Fruit fly (Drosophila melanogaster) whole organism, embryonic: ENCODE data around the gene CG33093.
A peak's percentile ranks its signal among the peaks of the same experiment; 100 is the strongest.

Experiments
- Adf1 ChIP-seq: fragments of 200-800 bp; sonication (Bioruptor generic); IDR thresholded peaks from 2 replicates; pipeline ENCODE4 v1.3.6; 2022; ENCODE audit warnings: missing biosample characterization, missing genetic modification characterization
- B-H2 ChIP-seq: fragments of 200-800 bp; sonication (Bioruptor generic); optimal IDR thresholded peaks from 2 replicates; lab custom pipeline; 2018; ENCODE audit warnings: missing biosample characterization, mild to moderate bottlenecking, missing genetic modification characterization
- BtbVII ChIP-seq: fragments of 200-800 bp; sonication (Bioruptor generic); optimal IDR thresholded peaks from 3 replicates; lab custom pipeline; 2017; ENCODE audit warnings: missing biosample characterization, mild to moderate bottlenecking, missing genetic modification characterization
- CG10209 ChIP-seq: fragments of 200-800 bp; sonication (Bioruptor generic); optimal IDR thresholded peaks from 3 replicates; lab custom pipeline; 2017; ENCODE audit warnings: missing biosample characterization, mild to moderate bottlenecking, missing genetic modification characterization, missing genetic modification reagents
- CG12769 ChIP-seq: fragments of 200-800 bp; sonication (Bioruptor generic); optimal IDR thresholded peaks from 2 replicates; lab custom pipeline; 2019; ENCODE audit warnings: missing biosample characterization, mild to moderate bottlenecking, missing genetic modification characterization, moderate library complexity
- CG13894 ChIP-seq: fragments of 200-800 bp; sonication (Bioruptor generic); optimal IDR thresholded peaks from 3 replicates; lab custom pipeline; 2018; ENCODE audit warnings: missing biosample characterization, mild to moderate bottlenecking, missing genetic modification characterization, moderate library complexity
- CG1529 ChIP-seq: fragments of 200-800 bp; sonication (Bioruptor generic); optimal IDR thresholded peaks from 3 replicates; lab custom pipeline; 2018; ENCODE audit warnings: missing biosample characterization, missing genetic modification characterization
- CG17359 ChIP-seq: fragments of 200-800 bp; sonication (Bioruptor generic); optimal IDR thresholded peaks from 3 replicates; lab custom pipeline; 2018; ENCODE audit warnings: missing biosample characterization, mild to moderate bottlenecking, missing genetic modification characterization, moderate library complexity
- CG2116 ChIP-seq: fragments of 200-800 bp; sonication (Bioruptor generic); optimal IDR thresholded peaks from 3 replicates; lab custom pipeline; 2018; ENCODE audit warnings: missing biosample characterization, mild to moderate bottlenecking, missing genetic modification characterization
- CG3281 ChIP-seq: fragments of 200-800 bp; sonication (Bioruptor generic); optimal IDR thresholded peaks from 3 replicates; lab custom pipeline; 2017; ENCODE audit warnings: missing biosample characterization, mild to moderate bottlenecking, missing genetic modification characterization
- CG33557 ChIP-seq: fragments of 200-800 bp; sonication (Bioruptor generic); optimal IDR thresholded peaks from 2 replicates; lab custom pipeline; 2019; ENCODE audit warnings: missing biosample characterization, mild to moderate bottlenecking, missing genetic modification characterization, moderate library complexity
- CG4404 ChIP-seq: fragments of 200-800 bp; sonication (Bioruptor generic); IDR thresholded peaks from 2 replicates; pipeline ENCODE4 v1.3.6; 2022; ENCODE audit warnings: missing biosample characterization, missing genetic modification characterization
- CG4617 ChIP-seq: fragments of 200-800 bp; sonication (Bioruptor generic); optimal IDR thresholded peaks from 3 replicates; lab custom pipeline; 2016; ENCODE audit warnings: missing biosample characterization, missing genetic modification characterization, borderline replicate concordance
- CG5180 ChIP-seq: fragments of 200-800 bp; sonication (Bioruptor generic); optimal IDR thresholded peaks from 3 replicates; lab custom pipeline; 2017; ENCODE audit warnings: missing biosample characterization, missing genetic modification characterization, mild to moderate bottlenecking, moderate library complexity, missing genetic modification reagents
- CG6813 ChIP-seq: fragments of 200-800 bp; sonication (Bioruptor generic); optimal IDR thresholded peaks from 2 replicates; lab custom pipeline; 2017; ENCODE audit warnings: missing biosample characterization, missing genetic modification characterization, mild to moderate bottlenecking, moderate library complexity, missing genetic modification reagents
- CG8089 ChIP-seq: fragments of 200-800 bp; sonication (Bioruptor generic); optimal IDR thresholded peaks from 3 replicates; lab custom pipeline; 2016; ENCODE audit warnings: missing biosample characterization, missing genetic modification characterization
- CG9797 ChIP-seq: fragments of 200-800 bp; sonication (Bioruptor generic); optimal IDR thresholded peaks from 3 replicates; lab custom pipeline; 2018; ENCODE audit warnings: missing biosample characterization, mild to moderate bottlenecking, missing genetic modification characterization
- CoRest ChIP-seq: fragments of 200-800 bp; sonication (Bioruptor generic); optimal IDR thresholded peaks from 3 replicates; lab custom pipeline; 2018; ENCODE audit warnings: missing biosample characterization, mild to moderate bottlenecking, missing genetic modification characterization, moderate library complexity
- CrebB ChIP-seq: fragments of 200-800 bp; sonication (Bioruptor generic); optimal IDR thresholded peaks from 3 replicates; lab custom pipeline; 2018; ENCODE audit warnings: missing biosample characterization, mild to moderate bottlenecking, missing genetic modification characterization
- D19A ChIP-seq: fragments of 200-800 bp; optimal IDR thresholded peaks from 3 replicates; lab custom pipeline; 2019; ENCODE audit warnings: missing biosample characterization, mild to moderate bottlenecking, missing genetic modification characterization, moderate library complexity
- Eip74EF ChIP-seq, 2 experiments: fragments of 200-800 bp in 1 of 2; fragments of >200 bp in 1 of 2; sonication (Bioruptor generic) in 1 of 2; optimal IDR thresholded peaks; 2 replicates each; lab custom pipeline; 2017 to 2019; ENCODE audit warnings: missing biosample characterization in 2 of 2, missing genetic modification characterization in 2 of 2, mild to moderate bottlenecking in 1 of 2, moderate library complexity in 1 of 2
- H15 ChIP-seq: fragments of 200-800 bp; sonication (Bioruptor generic); IDR thresholded peaks from 3 replicates; pipeline ENCODE4 v1.3.6; 2022; ENCODE audit warnings: missing biosample characterization, missing genetic modification characterization
- Hr78 ChIP-seq, 2 experiments: fragments of 200-800 bp in 1 of 2; fragments of >200 bp in 1 of 2; sonication (Bioruptor generic) in 1 of 2; optimal IDR thresholded peaks; 2 replicates each; lab custom pipeline; 2017 to 2019; ENCODE audit warnings: missing biosample characterization in 2 of 2, missing genetic modification characterization in 2 of 2, mild to moderate bottlenecking in 1 of 2, moderate library complexity in 1 of 2
- Hsf ChIP-seq: fragments of 200-800 bp; sonication (Bioruptor generic); optimal IDR thresholded peaks from 3 replicates; lab custom pipeline; 2016; ENCODE audit warnings: missing biosample characterization, missing genetic modification characterization
- Med ChIP-seq: fragments of 200-800 bp; sonication (Bioruptor generic); peaks from one replicate; lab custom pipeline; 2016; ENCODE audit warnings: missing biosample characterization, missing genetic modification characterization, mild to moderate bottlenecking, inconsistent platforms, moderate library complexity
- NC2β ChIP-seq: fragments of 200-800 bp; sonication (Bioruptor generic); optimal IDR thresholded peaks from 2 replicates; lab custom pipeline; 2016; ENCODE audit warnings: missing biosample characterization, missing genetic modification characterization
- NK7.1 ChIP-seq: fragments of 200-800 bp; sonication (Bioruptor generic); optimal IDR thresholded peaks from 3 replicates; lab custom pipeline; 2016; ENCODE audit warnings: missing biosample characterization, missing genetic modification characterization
- PHDP ChIP-seq: fragments of 200-800 bp; sonication (Bioruptor generic); optimal IDR thresholded peaks from 3 replicates; lab custom pipeline; 2018; ENCODE audit warnings: missing biosample characterization, mild to moderate bottlenecking, missing genetic modification characterization, moderate library complexity
- Six4 ChIP-seq: fragments of 200-800 bp; sonication (Bioruptor generic); optimal IDR thresholded peaks from 2 replicates; lab custom pipeline; 2016; ENCODE audit warnings: missing biosample characterization, missing genetic modification characterization
- Sox100B ChIP-seq: fragments of 200-800 bp; sonication (Bioruptor generic); optimal IDR thresholded peaks from 3 replicates; lab custom pipeline; 2018; ENCODE audit warnings: missing biosample characterization, mild to moderate bottlenecking, missing genetic modification characterization
- bsh ChIP-seq, 2 experiments: fragments of 200-800 bp; sonication (Bioruptor generic); optimal IDR thresholded peaks; 2 replicates each; lab custom pipeline; 2017 to 2018; ENCODE audit warnings: mild to moderate bottlenecking in 2 of 2, missing biosample characterization in 2 of 2, missing genetic modification characterization in 2 of 2, moderate library complexity in 1 of 2
- btn ChIP-seq: fragments of 200-800 bp; sonication (Bioruptor generic); optimal IDR thresholded peaks from 2 replicates; lab custom pipeline; 2016; ENCODE audit warnings: missing biosample characterization, missing genetic modification characterization
- chinmo ChIP-seq: fragments of 200-800 bp; sonication (Bioruptor generic); IDR thresholded peaks from 4 replicates; pipeline ENCODE4 v1.3.6; 2022; ENCODE audit warnings: missing biosample characterization, missing genetic modification characterization; ENCODE audit not compliant: partially characterized antibody
- dimm ChIP-seq: fragments of 200-800 bp; sonication (Bioruptor generic); IDR thresholded peaks from 2 replicates; pipeline ENCODE4 v1.3.6; 2022; ENCODE audit warnings: missing biosample characterization, missing genetic modification characterization
- fd3F ChIP-seq: fragments of 200-800 bp; sonication (Bioruptor generic); optimal IDR thresholded peaks from 2 replicates; lab custom pipeline; 2018; ENCODE audit warnings: missing biosample characterization, mild to moderate bottlenecking, missing genetic modification characterization, moderate library complexity
- hbn ChIP-seq: fragments of 200-800 bp; sonication (Bioruptor generic); IDR thresholded peaks from 2 replicates; pipeline ENCODE4 v1.3.6; 2022; ENCODE audit warnings: missing biosample characterization, missing genetic modification characterization; ENCODE audit not compliant: partially characterized antibody
- hkb ChIP-seq, 2 experiments: fragments of 200-800 bp in 1 of 2; fragments of >200 bp in 1 of 2; sonication (Bioruptor generic) in 1 of 2; IDR thresholded peaks in 1 of 2; optimal IDR thresholded peaks in 1 of 2; 2 replicates each; pipeline versions ENCODE4 v1.3.6 to Lab custom; 2017 to 2022; ENCODE audit warnings: missing biosample characterization in 1 of 2, missing genetic modification characterization in 1 of 2
- pros ChIP-seq: fragments of 200-800 bp; sonication (Bioruptor generic); optimal IDR thresholded peaks from 3 replicates; lab custom pipeline; 2019; ENCODE audit warnings: missing biosample characterization, mild to moderate bottlenecking, missing genetic modification characterization, moderate library complexity
- psq ChIP-seq: fragments of 200-800 bp; sonication (Bioruptor generic); optimal IDR thresholded peaks from 2 replicates; lab custom pipeline; 2017; ENCODE audit warnings: missing biosample characterization, missing genetic modification characterization
- sd ChIP-seq: fragments of 200-800 bp; sonication (Bioruptor generic); optimal IDR thresholded peaks from 3 replicates; lab custom pipeline; 2018; ENCODE audit warnings: missing biosample characterization, mild to moderate bottlenecking, missing genetic modification characterization, moderate library complexity
- slou ChIP-seq: fragments of 200-800 bp; sonication (Bioruptor generic); optimal IDR thresholded peaks from 3 replicates; lab custom pipeline; 2016; ENCODE audit warnings: missing biosample characterization, missing genetic modification characterization
- so ChIP-seq: fragments of 200-800 bp; sonication (Bioruptor generic); IDR thresholded peaks from 3 replicates; pipeline ENCODE4 v1.3.6; 2022; ENCODE audit warnings: missing biosample characterization, missing genetic modification characterization
- usp ChIP-seq: fragments of >200 bp; optimal IDR thresholded peaks from 2 replicates; lab custom pipeline; 2017; ENCODE audit warnings: missing biosample characterization, missing genetic modification characterization

The CG33093 gene

dm6 chr3R:22573590-22573989 lies 41.9 kb upstream of the CG33093 start (continued):
- TF ChIP-seq hbn (GFP tag; lab: Robert Waterston, UW) (no peak), Six4 (GFP tag; lab: Kevin White, UChicago) (no peak), hkb (optimal IDR thresholded peaks at IDR 0.05; lab: Kevin White, UChicago) (no peak), hkb (GFP tag; IDR thresholded peaks at IDR 0.05; lab: Robert Waterston, UW) (peak; percentile 53; the same call in 1 of the 2 replicates), btn (no peak), CrebB (tag; lab: Kevin White, UChicago) (peak; percentile 35), Hr78 (GFP tag; optimal IDR thresholded peaks at IDR 0.05; lab: Kevin White, UChicago) (peak in 1 of 2 experiments; percentile 7), CG17359 (peak; percentile 39), BtbVII (peak; percentile 36), pros (no peak), CG3281 (GFP tag; lab: Kevin White, UChicago) (peak; percentile 0), bsh (GFP tag; optimal IDR thresholded peaks at IDR 0.05; lab: Kevin White, UChicago) (peak in 1 of 2 experiments; percentile 2), CoRest (tag; lab: Kevin White, UChicago) (peak; percentile 3), PHDP (tag; lab: Kevin White, UChicago) (peak; percentile 37), CG8089 (GFP tag; lab: Kevin White, UChicago) (no peak), CG6813 (peak; percentile 25), B-H2 (GFP tag; lab: Kevin White, UChicago) (no peak), NK7.1 (GFP tag; lab: Kevin White, UChicago) (no peak), CG33557 (peak; percentile 22), usp (no peak), CG1529 (GFP tag; lab: Kevin White, UChicago) (peak; percentile 34), fd3F (GFP tag; lab: Kevin White, UChicago) (peak; percentile 17)

dm6 chr3R:22569888-22570287 lies 38.2 kb upstream of the CG33093 start, which contains the start of gene CG33110:
Gene CG33110, plus strand, starts transcription at chr3R:22570188.
- TF ChIP-seq Adf1 (GFP tag; lab: Robert Waterston, UW) (peak; percentile 64), chinmo (peak; percentile 90; the same call in 3 of the 4 replicates), sd (tag; lab: Kevin White, UChicago) (peak; percentile 27), slou (GFP tag; lab: Kevin White, UChicago) (no peak), so (GFP tag; lab: Robert Waterston, UW) (no peak), D19A (tag; lab: Kevin White, UChicago) (no peak)

dm6 chr3R:22568508-22568907 lies 36.8 kb upstream of the CG33093 start:
- TF ChIP-seq CG12769 (peak; percentile 77), CG13894 (tag; lab: Kevin White, UChicago) (peak; percentile 60), Med (peak; percentile 24), Sox100B (GFP tag; lab: Kevin White, UChicago) (no peak), sd (tag; lab: Kevin White, UChicago) (peak; percentile 78)

- TF ChIP-seq psq (GFP tag; lab: Kevin White, UChicago): no peak
- no peak for TF ChIP-seq CG5180 (GFP tag; lab: Kevin White, UChicago)
- peak in 1 of 2 experiments; percentile 86 for TF ChIP-seq Eip74EF (GFP tag; optimal IDR thresholded peaks at IDR 0.05; lab: Kevin White, UChicago)
- TF ChIP-seq CrebB (tag; lab: Kevin White, UChicago): no peak
- peak; percentile 63; the same call in 2 of the 4 replicates for TF ChIP-seq chinmo
- no peak for TF ChIP-seq CG4617 (GFP tag; lab: Kevin White, UChicago)
- peak; percentile 99 for TF ChIP-seq CG13894 (tag; lab: Kevin White, UChicago)
- peak; percentile 28 for TF ChIP-seq sd (tag; lab: Kevin White, UChicago)
- no peak for TF ChIP-seq Hsf (GFP tag; lab: Kevin White, UChicago)
- TF ChIP-seq CG10209: no peak
- TF ChIP-seq CG9797 (GFP tag; lab: Kevin White, UChicago): no peak
- no peak for TF ChIP-seq dimm
- no peak for TF ChIP-seq CG4404 (GFP tag; lab: Robert Waterston, UW)
- no peak for TF ChIP-seq CG2116 (GFP tag; lab: Kevin White, UChicago)
- no peak for TF ChIP-seq NC2β (GFP tag; lab: Kevin White, UChicago)
- peak; percentile 1 for TF ChIP-seq CG12769
- TF ChIP-seq H15 (GFP tag; lab: Robert Waterston, UW): no peak
Measured at dm6 chr3R:22565732-22566131, 34.0 kb upstream of the CG33093 start.
